Fruit fly (Drosophila melanogaster): ENCODE results near the gene Msp300.

Gene Msp300

dm6 chr2L:5151324-5151821 is 50.7 kb downstream of the Msp300 start (continued):
- no peak for TF ChIP-seq CG5953 (GFP tag; IDR thresholded peaks at IDR 0.05)
- no peak for TF ChIP-seq CG13775 (GFP tag; optimal IDR thresholded peaks at IDR 0.05)
- no peak for TF ChIP-seq Dfd (GFP tag; optimal IDR thresholded peaks at IDR 0.05)
- TF ChIP-seq CG12942 (GFP tag; optimal IDR thresholded peaks at IDR 0.05) = no peak
- TF ChIP-seq CG10431 (GFP tag; optimal IDR thresholded peaks at IDR 0.05) = no peak
- TF ChIP-seq ac (GFP tag; optimal IDR thresholded peaks at IDR 0.05) = no peak
- no peak; the same call in 2 of the 3 replicates for TF ChIP-seq Dbx (GFP tag; IDR thresholded peaks at IDR 0.05)
- peak in 1 of 2 experiments; percentile 71 for TF ChIP-seq Eip74EF (GFP tag; optimal IDR thresholded peaks at IDR 0.05)
- TF ChIP-seq CG14441 (GFP tag; IDR thresholded peaks at IDR 0.05) = no peak
- no peak for TF ChIP-seq HHEX (GFP tag; optimal IDR thresholded peaks at IDR 0.05)
- no peak for TF ChIP-seq tup (GFP tag; optimal IDR thresholded peaks at IDR 0.05)
- no peak for TF ChIP-seq ssp (GFP tag; IDR thresholded peaks at IDR 0.05)
- no peak for TF ChIP-seq p53 (GFP tag; optimal IDR thresholded peaks at IDR 0.05)
- no peak for TF ChIP-seq nmo (GFP tag; optimal IDR thresholded peaks at IDR 0.05)
- no peak for TF ChIP-seq CG12071 (GFP tag; optimal IDR thresholded peaks at IDR 0.05)
- no peak for TF ChIP-seq BEAF-32 (GFP tag; optimal IDR thresholded peaks at IDR 0.05)
- no peak for TF ChIP-seq CG4820 (GFP tag; optimal IDR thresholded peaks at IDR 0.05)
- no peak for TF ChIP-seq CG6813 (GFP tag; optimal IDR thresholded peaks at IDR 0.05)
- TF ChIP-seq caup (GFP tag; optimal IDR thresholded peaks at IDR 0.05; ENCODE audit: severe bottlenecking) = no peak
- TF ChIP-seq phol (tag; optimal IDR thresholded peaks at IDR 0.05) = no peak
- TF ChIP-seq CG34376 (GFP tag; optimal IDR thresholded peaks at IDR 0.05) = peak; percentile 69
- no peak for TF ChIP-seq Ets97D (GFP tag; optimal IDR thresholded peaks at IDR 0.05)
- TF ChIP-seq CG18599 (GFP tag; optimal IDR thresholded peaks at IDR 0.05) = peak; percentile 54
- no peak for TF ChIP-seq Myb (GFP tag; optimal IDR thresholded peaks at IDR 0.05)
- no peak for TF ChIP-seq CG11696 (GFP tag; IDR thresholded peaks at IDR 0.05)
- no peak for TF ChIP-seq CG2889 (GFP tag; IDR thresholded peaks at IDR 0.05)
- no peak for TF ChIP-seq CG11093 (GFP tag; IDR thresholded peaks at IDR 0.05)
- no peak for TF ChIP-seq CG6175 (GFP tag; IDR thresholded peaks at IDR 0.05)
- TF ChIP-seq HLH54F (GFP tag; optimal IDR thresholded peaks at IDR 0.05) = no peak
- TF ChIP-seq CG34224 (GFP tag; IDR thresholded peaks at IDR 0.05; ENCODE audit: partially characterized antibody) = no peak
- TF ChIP-seq TFAM (GFP tag; optimal IDR thresholded peaks at IDR 0.05) = no peak
- TF ChIP-seq CG15269 (tag; optimal IDR thresholded peaks at IDR 0.05) = peak; percentile 22
- TF ChIP-seq CG11456 (GFP tag; IDR thresholded peaks at IDR 0.05) = no peak
- TF ChIP-seq ftz-f1 (GFP tag; optimal IDR thresholded peaks at IDR 0.05) = peak; percentile 52
- TF ChIP-seq ap (GFP tag; IDR thresholded peaks at IDR 0.05) = no peak
- no peak for TF ChIP-seq wdn (GFP tag; IDR thresholded peaks at IDR 0.05)
- no peak for TF ChIP-seq lbe (GFP tag; optimal IDR thresholded peaks at IDR 0.05)
- no peak for TF ChIP-seq ci (GFP tag; IDR thresholded peaks at IDR 0.05)
- no peak for TF ChIP-seq CG18764 (GFP tag; optimal IDR thresholded peaks at IDR 0.05)
- no peak for TF ChIP-seq Hr51 (GFP tag; optimal IDR thresholded peaks at IDR 0.05)
- no peak for TF ChIP-seq Sry-β (GFP tag; optimal IDR thresholded peaks at IDR 0.05)
- no peak for TF ChIP-seq Sox102F (GFP tag; optimal IDR thresholded peaks at IDR 0.05)
- no peak for TF ChIP-seq NfI (GFP tag; optimal IDR thresholded peaks at IDR 0.05)
- TF ChIP-seq CG7839 (tag; optimal IDR thresholded peaks at IDR 0.05) = no peak
- no peak for TF ChIP-seq dan (GFP tag; IDR thresholded peaks at IDR 0.05)
- TF ChIP-seq Tbp (GFP tag; optimal IDR thresholded peaks at IDR 0.05) = no peak
- no peak for TF ChIP-seq CG9215 (GFP tag; IDR thresholded peaks at IDR 0.05)
- TF ChIP-seq Doc2 (GFP tag; IDR thresholded peaks at IDR 0.05) = no peak
- TF ChIP-seq ranshi (GFP tag; IDR thresholded peaks at IDR 0.05) = no peak
- peak; percentile 67 for TF ChIP-seq exex (tag; optimal IDR thresholded peaks at IDR 0.05)
- no peak for TF ChIP-seq CG4360 (GFP tag; IDR thresholded peaks at IDR 0.05)

All from whole organism, embryonic.